Fruit fly (Drosophila melanogaster) whole organism, pupa: ENCODE data around the gene Sec20.

Source experiments
- CG10348 ChIP-seq: fragments of 200-800 bp; sonication (Bioruptor generic); IDR thresholded peaks from 2 replicates; pipeline ENCODE4 v1.3.6; 2022; ENCODE audit warnings: missing biosample characterization, missing genetic modification characterization
- CG15710 ChIP-seq: fragments of 200-800 bp; sonication (Bioruptor generic); optimal IDR thresholded peaks from 2 replicates; lab custom pipeline; 2018; ENCODE audit warnings: missing biosample characterization, mild to moderate bottlenecking, missing genetic modification characterization, moderate library complexity
- CG32121 ChIP-seq: fragments of 200-800 bp; sonication (Bioruptor generic); IDR thresholded peaks from 2 replicates; pipeline ENCODE4 v1.3.6; 2022; ENCODE audit warnings: missing biosample characterization, missing genetic modification characterization
- CG4496 ChIP-seq: fragments of 200-800 bp; sonication (Bioruptor generic); IDR thresholded peaks from 3 replicates; pipeline ENCODE4 v1.3.6; 2022; ENCODE audit warnings: missing biosample characterization, missing genetic modification characterization
- CG8301 ChIP-seq: fragments of 200-800 bp; sonication (Bioruptor generic); optimal IDR thresholded peaks from 2 replicates; lab custom pipeline; 2018; ENCODE audit warnings: missing biosample characterization, mild to moderate bottlenecking, missing genetic modification characterization
- CG9948 ChIP-seq: fragments of 200-800 bp; sonication (Bioruptor generic); optimal IDR thresholded peaks from 2 replicates; lab custom pipeline; 2018; ENCODE audit warnings: missing biosample characterization, mild to moderate bottlenecking, missing genetic modification characterization, moderate library complexity
- D1 ChIP-seq: fragments of 200-800 bp; sonication (Bioruptor generic); optimal IDR thresholded peaks from 2 replicates; lab custom pipeline; 2018; ENCODE audit warnings: missing biosample characterization, mild to moderate bottlenecking, missing genetic modification characterization, moderate library complexity
- EcR ChIP-seq: fragments of 200-800 bp; sonication (Bioruptor generic); optimal IDR thresholded peaks from 3 replicates; lab custom pipeline; 2019; ENCODE audit warnings: missing biosample characterization, missing genetic modification characterization, mild to moderate bottlenecking, moderate library complexity, missing genetic modification reagents
- Ets98B ChIP-seq: fragments of 200-800 bp; sonication (Bioruptor generic); IDR thresholded peaks from 2 replicates; pipeline ENCODE4 v1.3.6; 2022; ENCODE audit warnings: missing biosample characterization, missing genetic modification characterization
- Snoo ChIP-seq: fragments of 200-800 bp; sonication (Bioruptor generic); optimal IDR thresholded peaks from 3 replicates; lab custom pipeline; 2017; ENCODE audit warnings: missing biosample characterization, mild to moderate bottlenecking, missing genetic modification characterization, inconsistent platforms
- fd96Ca ChIP-seq: fragments of 200-800 bp; sonication (Bioruptor generic); IDR thresholded peaks from 3 replicates; pipeline ENCODE4 v1.3.6; 2022; ENCODE audit warnings: missing biosample characterization, missing genetic modification characterization
- gl ChIP-seq: fragments of 200-800 bp; sonication (Bioruptor generic); optimal IDR thresholded peaks from 2 replicates; lab custom pipeline; 2018; ENCODE audit warnings: missing biosample characterization, mild to moderate bottlenecking, missing genetic modification characterization
- rn ChIP-seq: fragments of 200-800 bp; sonication (Bioruptor generic); IDR thresholded peaks from 2 replicates; pipeline ENCODE4 v1.3.6; 2022; ENCODE audit warnings: missing biosample characterization, missing genetic modification characterization

dm6 chr3R:5781462-5781861 lies 42.9 kb downstream of the Sec20 start, which contains the start of gene kat-60L1:
- no peak for TF ChIP-seq rn (GFP tag; lab: Robert Waterston, UW)
- TF ChIP-seq Ets98B (GFP tag; lab: Robert Waterston, UW) = no peak
- TF ChIP-seq fd96Ca = no peak
- no peak for TF ChIP-seq CG10348 (GFP tag; lab: Robert Waterston, UW)
- TF ChIP-seq CG32121 = no peak
- TF ChIP-seq CG9948 (tag; lab: Kevin White, UChicago) = no peak
- TF ChIP-seq Snoo = no peak
- no peak for TF ChIP-seq gl (tag; lab: Kevin White, UChicago)
- TF ChIP-seq EcR (GFP tag; lab: Kevin White, UChicago) = no peak
- no peak for TF ChIP-seq CG4496 (GFP tag; lab: Robert Waterston, UW)
- no peak for TF ChIP-seq CG15710
- no peak for TF ChIP-seq D1 (tag; lab: Kevin White, UChicago)
- TF ChIP-seq CG8301 = no peak
